Worm (Caenorhabditis elegans): Measurements from ENCODE around the gene acc-1.

ce11 chrIV:9709887-9710286 lies 52.0 kb downstream of the acc-1 start, which contains the start of gene nhr-38:
- no peak for TF ChIP-seq nhr-76 (tag; optimal IDR thresholded peaks at IDR 0.05)
- no peak for TF ChIP-seq pha-4 (tag; optimal IDR thresholded peaks at IDR 0.05)
- TF ChIP-seq ztf-4 (tag; optimal IDR thresholded peaks at IDR 0.05) = no peak
- TF ChIP-seq elt-3 (tag; optimal IDR thresholded peaks at IDR 0.05) = no peak
- TF ChIP-seq zag-1 (tag; optimal IDR thresholded peaks at IDR 0.05) = no peak
- no peak for TF ChIP-seq nhr-12 (tag; optimal IDR thresholded peaks at IDR 0.05)
- no peak for TF ChIP-seq nhr-67 (tag; optimal IDR thresholded peaks at IDR 0.05)

Data from whole organism, L3 larva.